Worm (Caenorhabditis elegans) whole organism, late embryonic: ENCODE results near the gene cutl-2.

Experiments used
- T23F11.4 ChIP-seq: fragments of 200-800 bp; sonication (Bioruptor generic); optimal IDR thresholded peaks from 2 replicates; lab custom pipeline; 2018; ENCODE audit warnings: mild to moderate bottlenecking, missing genetic modification characterization, missing compliant biosample characterization
- ets-4 ChIP-seq: sonication (generic microtip); optimal IDR thresholded peaks from 2 replicates; lab custom pipeline; 2016; ENCODE audit warnings: missing genetic modification characterization, missing compliant biosample characterization
- pqm-1 ChIP-seq: sonication (generic microtip); optimal IDR thresholded peaks from 2 replicates; lab custom pipeline; 2016; ENCODE audit warnings: missing genetic modification characterization, missing compliant biosample characterization
- tbx-2 ChIP-seq: sonication (generic microtip); optimal IDR thresholded peaks from 2 replicates; lab custom pipeline; 2016; ENCODE audit warnings: missing genetic modification characterization, missing compliant biosample characterization

DNA sequence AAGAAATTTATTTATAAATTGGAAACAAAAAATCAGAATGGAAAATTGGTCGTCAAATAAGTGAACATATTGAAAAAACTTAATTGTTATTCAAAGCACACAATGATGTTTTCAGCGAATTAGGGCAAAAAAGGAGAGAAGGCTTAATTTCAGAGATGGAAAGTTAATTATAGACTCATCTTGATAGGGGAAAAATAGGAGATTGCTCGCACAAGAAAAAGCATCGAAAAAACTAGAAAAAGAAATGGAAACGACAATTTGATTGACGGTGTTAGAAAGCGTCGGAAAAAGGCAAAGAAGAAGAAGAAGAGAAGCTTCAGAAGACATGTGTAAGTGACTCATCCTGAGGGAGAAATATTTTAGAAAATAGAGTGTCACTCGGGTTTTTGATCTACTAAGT lies 28.5 kb downstream of the cutl-2 start:
- no peak for TF ChIP-seq tbx-2 (tag; lab: Kevin White, UChicago)
- TF ChIP-seq T23F11.4 (GFP tag; lab: Kevin White, UChicago), result no peak
- no peak for TF ChIP-seq ets-4 (tag; lab: Kevin White, UChicago)
- TF ChIP-seq pqm-1 (tag; lab: Kevin White, UChicago), result no peak
